Worm (Caenorhabditis elegans): ENCODE results near the gene F53B7.7.
A peak's percentile ranks its signal among the peaks of the same experiment; 100 is the strongest.

F53B7.7 gene

ce11 chrV:10967594-10968273 is 31.2 kb upstream of the F53B7.7 start:
- TF ChIP-seq him-1 (tag; optimal IDR thresholded peaks at IDR 0.05) = no peak
- TF ChIP-seq W03F9.2 (tag; optimal IDR thresholded peaks at IDR 0.05) = no peak
- no peak for TF ChIP-seq dao-5 (tag; optimal IDR thresholded peaks at IDR 0.05)

ce11 chrV:10970070-10970469 is 28.8 kb upstream of the F53B7.7 start, which contains the start of gene F17C11.22:
Gene F17C11.22 (minus strand): TSS chrV:10970170.
- TF ChIP-seq him-1 (tag; optimal IDR thresholded peaks at IDR 0.05) (no peak), W03F9.2 (tag; optimal IDR thresholded peaks at IDR 0.05) (no peak)

- TF ChIP-seq him-1 (tag; optimal IDR thresholded peaks at IDR 0.05) = no peak
These were observed 28.0 kb upstream of the F53B7.7 start for ce11 chrV:10970930-10971329.

- no peak for TF ChIP-seq W03F9.2 (tag; optimal IDR thresholded peaks at IDR 0.05)
These were observed 23.8 kb upstream of the F53B7.7 start for ce11 chrV:10975091-10975490.

ce11 chrV:10981113-10981512 is 17.8 kb upstream of the F53B7.7 start, which contains the start of gene fig-1:
Gene fig-1 (minus strand): TSS chrV:10981213.
- no peak for TF ChIP-seq dao-5 (tag; optimal IDR thresholded peaks at IDR 0.05)
- TF ChIP-seq him-1 (tag; optimal IDR thresholded peaks at IDR 0.05) = no peak
- no peak for TF ChIP-seq W03F9.2 (tag; optimal IDR thresholded peaks at IDR 0.05)

ce11 chrV:10991789-10992188 is 7.1 kb upstream of the F53B7.7 start, which contains the start of gene frpr-9:
Gene frpr-9 (plus strand): TSS chrV:10992089.
- TF ChIP-seq him-1 (tag; optimal IDR thresholded peaks at IDR 0.05) (no peak), dao-5 (tag; optimal IDR thresholded peaks at IDR 0.05) (no peak), W03F9.2 (tag; optimal IDR thresholded peaks at IDR 0.05) (no peak)

ce11 chrV:11000650-11001049 is 1.8 kb downstream of the F53B7.7 start, which contains the start of gene isy-1:
Gene isy-1 (minus strand): TSS chrV:11000699.
- TF ChIP-seq dao-5 (tag; optimal IDR thresholded peaks at IDR 0.05) (no peak), W03F9.2 (tag; optimal IDR thresholded peaks at IDR 0.05) (peak; percentile 59)

ce11 chrV:11002434-11002833 is 3.5 kb downstream of the F53B7.7 start, which contains the start of gene F53B7.4:
Gene F53B7.4 (minus strand): TSS chrV:11002534.
- TF ChIP-seq W03F9.2 (tag; optimal IDR thresholded peaks at IDR 0.05) = no peak

ce11 chrV:11004094-11004493 is 5.2 kb downstream of the F53B7.7 start:
- TF ChIP-seq him-1 (tag; optimal IDR thresholded peaks at IDR 0.05) = no peak
- TF ChIP-seq W03F9.2 (tag; optimal IDR thresholded peaks at IDR 0.05) = no peak
- TF ChIP-seq dao-5 (tag; optimal IDR thresholded peaks at IDR 0.05) = no peak

- TF ChIP-seq him-1 (tag; optimal IDR thresholded peaks at IDR 0.05) (no peak), dao-5 (tag; optimal IDR thresholded peaks at IDR 0.05) (no peak), W03F9.2 (tag; optimal IDR thresholded peaks at IDR 0.05) (no peak)
These were observed 8.8 kb downstream of the F53B7.7 start for ce11 chrV:11007651-11008050.

ce11 chrV:11009124-11009524 is 10.2 kb downstream of the F53B7.7 start:
- TF ChIP-seq W03F9.2 (tag; optimal IDR thresholded peaks at IDR 0.05) (no peak), dao-5 (tag; optimal IDR thresholded peaks at IDR 0.05) (no peak), him-1 (tag; optimal IDR thresholded peaks at IDR 0.05) (no peak)

ce11 chrV:11010768-11011167 is 11.9 kb downstream of the F53B7.7 start:
- no peak for TF ChIP-seq W03F9.2 (tag; optimal IDR thresholded peaks at IDR 0.05)

- no peak for TF ChIP-seq dao-5 (tag; optimal IDR thresholded peaks at IDR 0.05)
- TF ChIP-seq W03F9.2 (tag; optimal IDR thresholded peaks at IDR 0.05) = no peak
- no peak for TF ChIP-seq him-1 (tag; optimal IDR thresholded peaks at IDR 0.05)
These were observed 12.9 kb downstream of the F53B7.7 start for ce11 chrV:11011807-11012206.

ce11 chrV:11012419-11012818 is 13.5 kb downstream of the F53B7.7 start, which contains the start of gene C13G3.1:
Gene C13G3.1 (minus strand): TSS chrV:11012465.
- TF ChIP-seq him-1 (tag; optimal IDR thresholded peaks at IDR 0.05) = no peak
- no peak for TF ChIP-seq dao-5 (tag; optimal IDR thresholded peaks at IDR 0.05)
- TF ChIP-seq W03F9.2 (tag; optimal IDR thresholded peaks at IDR 0.05) = no peak

- no peak for TF ChIP-seq W03F9.2 (tag; optimal IDR thresholded peaks at IDR 0.05)
- no peak for TF ChIP-seq dao-5 (tag; optimal IDR thresholded peaks at IDR 0.05)
- no peak for TF ChIP-seq him-1 (tag; optimal IDR thresholded peaks at IDR 0.05)
These were observed 14.3 kb downstream of the F53B7.7 start for ce11 chrV:11013179-11013578.

Measured in whole organism, L4/young adult.